Fruit fly (Drosophila melanogaster) whole organism, prepupa: Measurements from ENCODE around the gene CG2818.

Experiments used
- Blimp-1 ChIP-seq: fragments of 200-800 bp; sonication (Bioruptor generic); optimal IDR thresholded peaks from 3 replicates; lab custom pipeline; 2017; ENCODE audit warnings: missing biosample characterization, missing genetic modification characterization, mild to moderate bottlenecking, moderate library complexity, missing genetic modification reagents
- CG11762 ChIP-seq: fragments of 200-800 bp; sonication (Bioruptor generic); optimal IDR thresholded peaks from 3 replicates; lab custom pipeline; 2016; ENCODE audit warnings: missing biosample characterization, missing genetic modification characterization; ENCODE audit not compliant: insufficient read depth
- CG3032 ChIP-seq: fragments of 200-800 bp; optimal IDR thresholded peaks from 2 replicates; lab custom pipeline; 2019; ENCODE audit warnings: missing biosample characterization, mild to moderate bottlenecking, missing genetic modification characterization, moderate library complexity
- CG31627 ChIP-seq: fragments of 200-800 bp; sonication (Bioruptor generic); optimal IDR thresholded peaks from 3 replicates; lab custom pipeline; 2016; ENCODE audit warnings: missing biosample characterization, missing genetic modification characterization
- CG4318 ChIP-seq: fragments of 200-800 bp; sonication (Bioruptor generic); optimal IDR thresholded peaks from 3 replicates; lab custom pipeline; 2017; ENCODE audit warnings: missing biosample characterization, mild to moderate bottlenecking, missing genetic modification characterization
- CG6163 ChIP-seq: fragments of 200-800 bp; sonication (Bioruptor generic); IDR thresholded peaks from 3 replicates; pipeline ENCODE4 v1.3.6; 2022; ENCODE audit warnings: missing biosample characterization, missing genetic modification characterization
- CG6276 ChIP-seq: fragments of 200-800 bp; sonication (Bioruptor generic); optimal IDR thresholded peaks from 2 replicates; lab custom pipeline; 2017; ENCODE audit warnings: missing biosample characterization, mild to moderate bottlenecking, missing genetic modification characterization
- CG6854 ChIP-seq: fragments of 200-800 bp; sonication (Bioruptor generic); optimal IDR thresholded peaks from 2 replicates; lab custom pipeline; 2017; ENCODE audit warnings: missing biosample characterization, mild to moderate bottlenecking, missing genetic modification characterization
- CG8119 ChIP-seq: fragments of 200-800 bp; sonication (Bioruptor generic); IDR thresholded peaks from 3 replicates; pipeline ENCODE4 v1.3.6; 2022; ENCODE audit warnings: missing biosample characterization, missing genetic modification characterization
- CG8632 ChIP-seq: fragments of 200-800 bp; sonication (Bioruptor generic); optimal IDR thresholded peaks from 3 replicates; lab custom pipeline; 2016; ENCODE audit warnings: missing biosample characterization, missing genetic modification characterization
- CG9139 ChIP-seq: fragments of 200-800 bp; sonication (Bioruptor generic); optimal IDR thresholded peaks from 3 replicates; lab custom pipeline; 2017; ENCODE audit warnings: missing biosample characterization, mild to moderate bottlenecking, missing genetic modification characterization
- Eip75B ChIP-seq: fragments of 200-800 bp; sonication (Bioruptor generic); optimal IDR thresholded peaks from 3 replicates; lab custom pipeline; 2016; ENCODE audit warnings: missing biosample characterization, missing genetic modification characterization
- Eip93F ChIP-seq: fragments of 200-800 bp; sonication (Bioruptor generic); optimal IDR thresholded peaks from 2 replicates; lab custom pipeline; 2016; ENCODE audit warnings: missing biosample characterization, mild to moderate bottlenecking, missing genetic modification characterization
- Ets21C ChIP-seq: fragments of 200-800 bp; sonication (Bioruptor generic); optimal IDR thresholded peaks from 3 replicates; lab custom pipeline; 2016; ENCODE audit warnings: missing biosample characterization, missing genetic modification characterization
- Hr38 ChIP-seq: sonication (Bioruptor generic); optimal IDR thresholded peaks from 2 replicates; lab custom pipeline; 2016; ENCODE audit warnings: missing biosample characterization, missing genetic modification characterization
- Hr39 ChIP-seq: fragments of 200-800 bp; sonication (Bioruptor generic); optimal IDR thresholded peaks from 2 replicates; lab custom pipeline; 2016; ENCODE audit warnings: missing biosample characterization, missing genetic modification characterization
- OdsH ChIP-seq: fragments of 200-800 bp; sonication (Bioruptor generic); optimal IDR thresholded peaks from 3 replicates; lab custom pipeline; 2016; ENCODE audit warnings: missing biosample characterization, missing genetic modification characterization
- Smox ChIP-seq: fragments of 200-800 bp; sonication (Bioruptor generic); optimal IDR thresholded peaks from 3 replicates; lab custom pipeline; 2016; ENCODE audit warnings: missing biosample characterization, missing genetic modification characterization
- Sox102F ChIP-seq: fragments of 200-800 bp; sonication (Bioruptor generic); optimal IDR thresholded peaks from 2 replicates; lab custom pipeline; 2016; ENCODE audit warnings: missing biosample characterization, mild to moderate bottlenecking, missing genetic modification characterization
- Sox15 ChIP-seq: fragments of 200-800 bp; sonication (Bioruptor generic); optimal IDR thresholded peaks from 3 replicates; lab custom pipeline; 2016; ENCODE audit warnings: missing biosample characterization, missing genetic modification characterization
- achi ChIP-seq: fragments of 200-800 bp; sonication (Bioruptor generic); optimal IDR thresholded peaks from 3 replicates; lab custom pipeline; 2016; ENCODE audit warnings: missing biosample characterization, missing genetic modification characterization
- acj6 ChIP-seq: fragments of 200-800 bp; sonication (Bioruptor generic); optimal IDR thresholded peaks from 3 replicates; lab custom pipeline; 2016; ENCODE audit warnings: missing biosample characterization, missing genetic modification characterization
- cyc ChIP-seq: fragments of 200-800 bp; sonication (Bioruptor generic); optimal IDR thresholded peaks from 3 replicates; lab custom pipeline; 2016; ENCODE audit warnings: missing biosample characterization, missing genetic modification characterization
- eg ChIP-seq: fragments of 200-800 bp; sonication (Bioruptor generic); IDR thresholded peaks from 3 replicates; pipeline ENCODE4 v1.3.6; 2022; ENCODE audit warnings: missing biosample characterization, missing genetic modification characterization
- esn ChIP-seq: fragments of 200-800 bp; sonication (Bioruptor generic); optimal IDR thresholded peaks from 2 replicates; lab custom pipeline; 2016; ENCODE audit warnings: missing biosample characterization, mild to moderate bottlenecking, missing genetic modification characterization, moderate library complexity
- fd59A ChIP-seq: fragments of 200-800 bp; sonication (Bioruptor generic); optimal IDR thresholded peaks from 2 replicates; lab custom pipeline; 2017; ENCODE audit warnings: missing biosample characterization, mild to moderate bottlenecking, missing genetic modification characterization, missing genetic modification reagents
- fd85E ChIP-seq: fragments of 200-800 bp; sonication (Bioruptor generic); optimal IDR thresholded peaks from 3 replicates; lab custom pipeline; 2016; ENCODE audit warnings: missing biosample characterization, missing genetic modification characterization
- fkh ChIP-seq: fragments of 200-800 bp; sonication (Bioruptor generic); optimal IDR thresholded peaks from 3 replicates; lab custom pipeline; 2017; ENCODE audit warnings: missing biosample characterization, mild to moderate bottlenecking, missing genetic modification characterization, moderate library complexity
- salr ChIP-seq, 2 experiments: fragments of 200-800 bp; sonication (Bioruptor generic); optimal IDR thresholded peaks; 3 replicates each; lab custom pipeline; 2016 to 2018; ENCODE audit warnings: missing biosample characterization in 2 of 2, missing genetic modification characterization in 2 of 2, mild to moderate bottlenecking in 1 of 2
- spab ChIP-seq: fragments of 200-800 bp; sonication (Bioruptor generic); optimal IDR thresholded peaks from 2 replicates; lab custom pipeline; 2017; ENCODE audit warnings: missing biosample characterization, mild to moderate bottlenecking, missing genetic modification characterization, missing genetic modification reagents
- ss ChIP-seq, 2 experiments: fragments of 200-800 bp; sonication (Bioruptor generic); optimal IDR thresholded peaks; 2 replicates in 1 of 2; 3 replicates in 1 of 2; lab custom pipeline; 2017 to 2018; ENCODE audit warnings: mild to moderate bottlenecking in 2 of 2, missing biosample characterization in 2 of 2, missing genetic modification characterization in 2 of 2, moderate library complexity in 1 of 2
- svp ChIP-seq: fragments of 200-800 bp; sonication (Bioruptor generic); peaks from one replicate; lab custom pipeline; 2016; ENCODE audit warnings: missing biosample characterization, missing genetic modification characterization
- topi ChIP-seq: fragments of 200-800 bp; sonication (Bioruptor generic); optimal IDR thresholded peaks from 3 replicates; lab custom pipeline; 2016; ENCODE audit warnings: missing biosample characterization, missing genetic modification characterization

CG2818 gene

dm6 chr2L:3670481-3670880 is 42.7 kb upstream of the CG2818 start, which contains the start of gene Sfp24Bc:
Sfp24Bc (minus strand) TSS chr2L:3670581.
- TF ChIP-seq svp (GFP tag; lab: Kevin White, UChicago) = peak; percentile 40
- no peak for TF ChIP-seq esn (GFP tag; lab: Kevin White, UChicago)
- TF ChIP-seq Eip75B (GFP tag; lab: Kevin White, UChicago) = no peak
- TF ChIP-seq achi (GFP tag; lab: Kevin White, UChicago) = no peak
- TF ChIP-seq OdsH (GFP tag; lab: Kevin White, UChicago) = no peak
- no peak for TF ChIP-seq CG8119
- no peak for TF ChIP-seq fkh (GFP tag; lab: Kevin White, UChicago)
- TF ChIP-seq CG3032 (tag; lab: Kevin White, UChicago) = no peak

dm6 chr2L:3675770-3676169 is 37.4 kb upstream of the CG2818 start:
- TF ChIP-seq cyc (GFP tag; lab: Kevin White, UChicago) (no peak), svp (GFP tag; lab: Kevin White, UChicago) (peak; percentile 29)

- no peak for TF ChIP-seq CG31627 (GFP tag; lab: Kevin White, UChicago)
- TF ChIP-seq topi = no peak
- TF ChIP-seq Eip93F = no peak
- no peak for TF ChIP-seq Sox102F (GFP tag; lab: Kevin White, UChicago)
- no peak for TF ChIP-seq fkh (GFP tag; lab: Kevin White, UChicago)
- no peak for TF ChIP-seq fd85E (GFP tag; lab: Kevin White, UChicago)
- TF ChIP-seq CG6854 (GFP tag; lab: Kevin White, UChicago) = no peak
- no peak for TF ChIP-seq Smox (GFP tag; lab: Kevin White, UChicago)
- no peak for TF ChIP-seq CG6276 (GFP tag; lab: Kevin White, UChicago)
- TF ChIP-seq spab (GFP tag; lab: Kevin White, UChicago) = no peak
- no peak for TF ChIP-seq CG8632 (GFP tag; lab: Kevin White, UChicago)
- TF ChIP-seq Hr39 (GFP tag; lab: Kevin White, UChicago) = no peak
- no peak for TF ChIP-seq Blimp-1 (GFP tag; lab: Kevin White, UChicago)
- TF ChIP-seq CG11762 (GFP tag; lab: Kevin White, UChicago) = no peak
- TF ChIP-seq salr (GFP tag; optimal IDR thresholded peaks at IDR 0.05; lab: Kevin White, UChicago) = no peak
- TF ChIP-seq Hr38 (GFP tag; lab: Kevin White, UChicago) = no peak
- TF ChIP-seq fd59A = no peak
- TF ChIP-seq acj6 (GFP tag; lab: Kevin White, UChicago) = no peak
- no peak for TF ChIP-seq CG8119
- no peak for TF ChIP-seq CG9139 (GFP tag; lab: Kevin White, UChicago)
Observed at dm6 chr2L:3681338-3681737, 31.8 kb upstream of the CG2818 start.

- TF ChIP-seq cyc (GFP tag; lab: Kevin White, UChicago) = no peak
- no peak for TF ChIP-seq Ets21C (GFP tag; lab: Kevin White, UChicago)
- TF ChIP-seq Sox15 (GFP tag; lab: Kevin White, UChicago) = no peak
- TF ChIP-seq CG4318 (GFP tag; lab: Kevin White, UChicago) = no peak
- TF ChIP-seq eg (GFP tag; lab: Robert Waterston, UW) = no peak
- no peak for TF ChIP-seq Eip93F
- no peak for TF ChIP-seq ss (GFP tag; optimal IDR thresholded peaks at IDR 0.05; lab: Kevin White, UChicago)
- TF ChIP-seq, all 60 proteins: peak for 0
Observed at dm6 chr2L:3682489-3682888, 30.7 kb upstream of the CG2818 start.

dm6 chr2L:3685139-3685851 is 27.9 kb upstream of the CG2818 start:
- TF ChIP-seq CG6163 (GFP tag; lab: Robert Waterston, UW) = no peak
- TF ChIP-seq svp (GFP tag; lab: Kevin White, UChicago) = peak; percentile 34
